Fruit fly (Drosophila melanogaster) whole organism, larva: ENCODE measurements around the gene DIP-eta.

Experiments used
- noc ChIP-seq: fragments of 200-800 bp; sonication (Bioruptor generic); optimal IDR thresholded peaks from 3 replicates; lab custom pipeline; 2019; ENCODE audit warnings: missing biosample characterization, mild to moderate bottlenecking, missing genetic modification characterization, moderate library complexity

The DIP-eta gene

dm6 chr2L:5617896-5618505 is at the start of gene DIP-eta:
Gene DIP-eta (minus strand): TSS chr2L:5617946.
- TF ChIP-seq noc (tag; lab: Kevin White, UChicago): no peak

- no peak for TF ChIP-seq noc (tag; lab: Kevin White, UChicago)
Observed at dm6 chr2L:5662549-5662948, 44.8 kb upstream of the DIP-eta start, which contains the start of gene Hsp60C. Gene Hsp60C (plus strand): TSS chr2L:5662849.

- no peak for TF ChIP-seq noc (tag; lab: Kevin White, UChicago)
Observed at dm6 chr2L:5658415-5658814, 40.7 kb upstream of the DIP-eta start, which contains the start of gene DIP-theta. Gene DIP-theta (minus strand): TSS chr2L:5658560.

dm6 chr2L:5623727-5624407 is 6.1 kb upstream of the DIP-eta start, which contains the start of gene Cyp6a16:
Gene Cyp6a16 (minus strand): TSS chr2L:5623762.
- TF ChIP-seq noc (tag; lab: Kevin White, UChicago): no peak

- no peak for TF ChIP-seq noc (tag; lab: Kevin White, UChicago)
Observed at dm6 chr2L:5617224-5617623, 522 bp downstream of the DIP-eta start.

- no peak for TF ChIP-seq noc (tag; lab: Kevin White, UChicago)
Observed at dm6 chr2L:5610629-5611028, 7.1 kb downstream of the DIP-eta start.

- TF ChIP-seq noc (tag; lab: Kevin White, UChicago): no peak
Observed at dm6 chr2L:5610108-5610507, 7.6 kb downstream of the DIP-eta start.

dm6 chr2L:5596533-5596932 is 21.2 kb downstream of the DIP-eta start, which contains the start of gene CG18266:
Gene CG18266 (plus strand): TSS chr2L:5596833.
- TF ChIP-seq noc (tag; lab: Kevin White, UChicago): no peak

- no peak for TF ChIP-seq noc (tag; lab: Kevin White, UChicago)
Observed at dm6 chr2L:5593839-5594238, 23.9 kb downstream of the DIP-eta start.

dm6 chr2L:5588314-5588713 is 29.4 kb downstream of the DIP-eta start, which contains the start of gene CG7251:
Gene CG7251 (minus strand): TSS chr2L:5588414.
- TF ChIP-seq noc (tag; lab: Kevin White, UChicago): no peak

dm6 chr2L:5581016-5581415 is 36.7 kb downstream of the DIP-eta start, which contains the start of gene CG14011:
Gene CG14011 (minus strand): TSS chr2L:5581116.
- no peak for TF ChIP-seq noc (tag; lab: Kevin White, UChicago)

- no peak for TF ChIP-seq noc (tag; lab: Kevin White, UChicago)
Observed at dm6 chr2L:5569503-5569902, 48.2 kb downstream of the DIP-eta start.

dm6 chr2L:5567103-5567502 is 50.6 kb downstream of the DIP-eta start:
- TF ChIP-seq noc (tag; lab: Kevin White, UChicago): no peak

dm6 chr2L:5558809-5559392 is 58.8 kb downstream of the DIP-eta start, which contains the start of gene GluRIIB:
Gene GluRIIB (plus strand): TSS chr2L:5559342.
- TF ChIP-seq noc (tag; lab: Kevin White, UChicago): no peak

dm6 chr2L:5554818-5555217 is 62.9 kb downstream of the DIP-eta start, which contains the start of gene GluRIIA:
Gene GluRIIA (plus strand): TSS chr2L:5555072.
- TF ChIP-seq noc (tag; lab: Kevin White, UChicago): no peak

- no peak for TF ChIP-seq noc (tag; lab: Kevin White, UChicago)
Observed at dm6 chr2L:5553750-5554149, 64.0 kb downstream of the DIP-eta start, which contains the start of the genes CG14013 and CG14017. Gene CG14013 (minus strand): TSS chr2L:5553850. Gene CG14017 (plus strand): TSS chr2L:5553897.
